Worm (Caenorhabditis elegans) whole organism, young adult: ENCODE measurements around the gene ceh-43.

Experiments used
- B0019.2 ChIP-seq: fragments of 200-800 bp; sonication (Bioruptor generic); conservative IDR thresholded peaks from 2 replicates; pipeline ENCODE4 v1.3.6; 2022; ENCODE audit warnings: missing genetic modification reagents, missing genetic modification characterization, missing compliant biosample characterization
- B0261.1 ChIP-seq: sonication (generic microtip); optimal IDR thresholded peaks from 2 replicates; lab custom pipeline; 2016; ENCODE audit warnings: mild to moderate bottlenecking, missing genetic modification characterization, moderate library complexity, missing compliant biosample characterization
- B0336.3 ChIP-seq: fragments of 200-800 bp; sonication (Bioruptor generic); IDR thresholded peaks from 2 replicates; pipeline ENCODE4 v1.3.6; 2022; ENCODE audit warnings: missing genetic modification characterization, missing compliant biosample characterization
- C17E4.6 ChIP-seq: fragments of 200-800 bp; sonication (Bioruptor generic); IDR thresholded peaks from 2 replicates; pipeline ENCODE4 v1.3.6; 2022; ENCODE audit warnings: missing genetic modification reagents, missing genetic modification characterization, missing compliant biosample characterization
- D2030.7 ChIP-seq: fragments of 200-800 bp; sonication (Bioruptor generic); IDR thresholded peaks from 2 replicates; pipeline ENCODE4 v1.3.6; 2022; ENCODE audit warnings: missing genetic modification reagents, missing genetic modification characterization, missing compliant biosample characterization
- F22D6.2 ChIP-seq: sonication (generic microtip); optimal IDR thresholded peaks from 2 replicates; lab custom pipeline; 2016; ENCODE audit warnings: mild to moderate bottlenecking, missing genetic modification characterization, missing compliant biosample characterization
- F55B11.4 ChIP-seq: sonication (generic microtip); optimal IDR thresholded peaks from 2 replicates; lab custom pipeline; 2016; ENCODE audit warnings: missing compliant biosample characterization, missing genetic modification characterization, borderline replicate concordance; ENCODE audit not compliant: insufficient read depth
- Y53F4B.3 ChIP-seq: fragments of 200-800 bp; sonication (Bioruptor generic); IDR thresholded peaks from 2 replicates; pipeline ENCODE4 v1.3.6; 2022; ENCODE audit warnings: missing genetic modification reagents, missing genetic modification characterization, missing compliant biosample characterization
- Y95B8A.8 ChIP-seq: fragments of 200-800 bp; sonication (Bioruptor generic); IDR thresholded peaks from 2 replicates; pipeline ENCODE4 v1.3.6; 2022; ENCODE audit warnings: missing genetic modification reagents, missing genetic modification characterization, missing compliant biosample characterization
- ZK185.1 ChIP-seq: sonication (generic microtip); optimal IDR thresholded peaks from 2 replicates; lab custom pipeline; 2016; ENCODE audit warnings: mild to moderate bottlenecking, missing genetic modification characterization, missing compliant biosample characterization; ENCODE audit not compliant: poor library complexity, severe bottlenecking
- aptf-2 ChIP-seq: fragments of 200-800 bp; sonication (Bioruptor generic); conservative IDR thresholded peaks from 2 replicates; pipeline ENCODE4 v1.3.6; 2022; ENCODE audit warnings: missing genetic modification reagents, missing genetic modification characterization, missing compliant biosample characterization
- aptf-3 ChIP-seq: fragments of 200-800 bp; sonication (Bioruptor generic); IDR thresholded peaks from 2 replicates; pipeline ENCODE4 v1.3.6; 2022; ENCODE audit warnings: missing genetic modification characterization, missing compliant biosample characterization
- athp-1 ChIP-seq: sonication (generic microtip); optimal IDR thresholded peaks from 2 replicates; lab custom pipeline; 2017; ENCODE audit warnings: mild to moderate bottlenecking, missing genetic modification characterization, missing compliant biosample characterization
- attf-5 ChIP-seq: fragments of 200-800 bp; sonication (Bioruptor generic); optimal IDR thresholded peaks from 2 replicates; lab custom pipeline; 2018; ENCODE audit warnings: mild to moderate bottlenecking, missing genetic modification characterization, missing compliant biosample characterization
- attf-6 ChIP-seq: fragments of 200-800 bp; sonication (Bioruptor generic); IDR thresholded peaks from 2 replicates; pipeline ENCODE4 v1.3.6; 2022; ENCODE audit warnings: missing genetic modification reagents, missing genetic modification characterization, missing compliant biosample characterization
- ceh-58 ChIP-seq: fragments of 200-800 bp; sonication (Bioruptor generic); IDR thresholded peaks from 2 replicates; pipeline ENCODE4 v1.3.6; 2022; ENCODE audit warnings: missing genetic modification characterization, missing compliant biosample characterization
- ceh-91 ChIP-seq: fragments of 200-800 bp; sonication (Bioruptor generic); IDR thresholded peaks from 2 replicates; pipeline ENCODE4 v1.3.6; 2022; ENCODE audit warnings: missing genetic modification reagents, missing genetic modification characterization, missing compliant biosample characterization
- dpff-1 ChIP-seq: sonication (generic microtip); optimal IDR thresholded peaks from 2 replicates; lab custom pipeline; 2017; ENCODE audit warnings: mild to moderate bottlenecking, missing genetic modification characterization, missing compliant biosample characterization
- efl-1 ChIP-seq: fragments of 150-350 bp; optimal IDR thresholded peaks from 2 replicates; lab custom pipeline; 2014; ENCODE audit warnings: missing biosample characterization, missing genetic modification reagents, missing genetic modification characterization
- egl-44 ChIP-seq: fragments of 200-800 bp; sonication (Bioruptor generic); IDR thresholded peaks from 2 replicates; pipeline ENCODE4 v1.3.6; 2022; ENCODE audit warnings: missing genetic modification reagents, missing genetic modification characterization, missing compliant biosample characterization
- egrh-3 ChIP-seq: fragments of 200-800 bp; sonication (Bioruptor generic); IDR thresholded peaks from 2 replicates; pipeline ENCODE4 v1.3.6; 2022; ENCODE audit warnings: missing genetic modification reagents, missing genetic modification characterization, missing compliant biosample characterization
- gei-17 ChIP-seq: fragments of 200-800 bp; sonication (Bioruptor generic); optimal IDR thresholded peaks from 2 replicates; lab custom pipeline; 2018; ENCODE audit warnings: mild to moderate bottlenecking, missing genetic modification characterization, missing compliant biosample characterization
- him-1 ChIP-seq: sonication (generic microtip); optimal IDR thresholded peaks from 2 replicates; lab custom pipeline; 2016; ENCODE audit warnings: missing genotype, missing genetic modification reagents, missing genetic modification characterization, missing compliant biosample characterization
- hsf-1 ChIP-seq: fragments of 200-800 bp; sonication (Bioruptor generic); IDR thresholded peaks from 2 replicates; pipeline ENCODE4 v1.3.6; 2022; ENCODE audit warnings: missing genetic modification reagents, missing genetic modification characterization, missing compliant biosample characterization
- lin-54 ChIP-seq: fragments of 200-800 bp; sonication (Bioruptor generic); optimal IDR thresholded peaks from 2 replicates; lab custom pipeline; 2018; ENCODE audit warnings: mild to moderate bottlenecking, missing genetic modification characterization, missing compliant biosample characterization
- lir-1 ChIP-seq: fragments of 200-800 bp; sonication (Bioruptor generic); conservative IDR thresholded peaks from 2 replicates; pipeline ENCODE4 v1.3.6; 2022; ENCODE audit warnings: missing genetic modification reagents, missing genetic modification characterization, missing compliant biosample characterization
- lsl-1 ChIP-seq: fragments of 200-800 bp; sonication (Bioruptor generic); optimal IDR thresholded peaks from 2 replicates; lab custom pipeline; 2018; ENCODE audit warnings: mild to moderate bottlenecking, missing genetic modification characterization, moderate library complexity, missing compliant biosample characterization
- madf-10 ChIP-seq: sonication (generic microtip); optimal IDR thresholded peaks from 2 replicates; lab custom pipeline; 2016; ENCODE audit warnings: mild to moderate bottlenecking, missing genetic modification characterization, missing compliant biosample characterization
- madf-6 ChIP-seq: fragments of 200-800 bp; sonication (Bioruptor generic); IDR thresholded peaks from 2 replicates; pipeline ENCODE4 v1.3.6; 2022; ENCODE audit warnings: missing genetic modification reagents, missing genetic modification characterization, missing compliant biosample characterization
- madf-8 ChIP-seq: fragments of 200-800 bp; sonication (Bioruptor generic); conservative IDR thresholded peaks from 2 replicates; pipeline ENCODE4 v1.3.6; 2022; ENCODE audit warnings: missing genetic modification reagents, missing genetic modification characterization, missing compliant biosample characterization
- mes-4 ChIP-seq: sonication (generic microtip); optimal IDR thresholded peaks from 2 replicates; lab custom pipeline; 2016; ENCODE audit warnings: missing genotype, missing genetic modification characterization, missing compliant biosample characterization
- nfya-2 ChIP-seq: fragments of 200-800 bp; sonication (Bioruptor generic); IDR thresholded peaks from 2 replicates; pipeline ENCODE4 v1.3.6; 2022; ENCODE audit warnings: missing genetic modification reagents, missing genetic modification characterization, missing compliant biosample characterization
- nhr-80 ChIP-seq: sonication (generic microtip); optimal IDR thresholded peaks from 2 replicates; lab custom pipeline; 2016; ENCODE audit warnings: missing genetic modification characterization, missing compliant biosample characterization
- rec-8 ChIP-seq, 2 experiments: sonication (generic microtip); optimal IDR thresholded peaks; 2 replicates each; lab custom pipeline; 2016; ENCODE audit warnings: mild to moderate bottlenecking in 2 of 2, missing genetic modification characterization in 2 of 2, missing genetic modification reagents in 2 of 2, missing genotype in 2 of 2, missing biosample characterization in 1 of 2, missing compliant biosample characterization in 1 of 2, moderate library complexity in 1 of 2
- sdz-38 ChIP-seq: sonication (generic microtip); optimal IDR thresholded peaks from 2 replicates; lab custom pipeline; 2016; ENCODE audit warnings: missing genotype, missing genetic modification characterization, missing compliant biosample characterization
- snpc-1.3 ChIP-seq: sonication (generic microtip); optimal IDR thresholded peaks from 2 replicates; lab custom pipeline; 2017; ENCODE audit warnings: missing genetic modification characterization, mild to moderate bottlenecking, missing compliant biosample characterization, antibody characterized with exemption, moderate library complexity, missing genotype, missing genetic modification reagents; ENCODE audit not compliant: insufficient read depth
- snpc-3.4 ChIP-seq: sonication (generic microtip); optimal IDR thresholded peaks from 2 replicates; lab custom pipeline; 2017; ENCODE audit warnings: missing genetic modification characterization, mild to moderate bottlenecking, missing compliant biosample characterization, antibody characterized with exemption, moderate library complexity, missing genotype, missing genetic modification reagents
- snpc-4 ChIP-seq, 5 experiments: fragments of 150-350 bp in 1 of 5; sonication (generic microtip) in 4 of 5; optimal IDR thresholded peaks; 2 replicates each; lab custom pipeline; 2014 to 2018; ENCODE audit warnings: missing genetic modification characterization in 5 of 5, missing biosample characterization in 3 of 5, antibody characterized with exemption in 2 of 5, mild to moderate bottlenecking in 2 of 5, missing compliant biosample characterization in 2 of 5, missing genotype in 2 of 5, moderate library complexity in 2 of 5, missing genetic modification reagents in 1 of 5
- tbp1 ChIP-seq: fragments of 200-800 bp; sonication (Bioruptor generic); optimal IDR thresholded peaks from 2 replicates; lab custom pipeline; 2018; ENCODE audit warnings: mild to moderate bottlenecking, missing genetic modification characterization, missing compliant biosample characterization
- tlf-1 ChIP-seq: fragments of 200-800 bp; sonication (Bioruptor generic); optimal IDR thresholded peaks from 2 replicates; lab custom pipeline; 2018; ENCODE audit warnings: mild to moderate bottlenecking, missing genetic modification characterization, missing compliant biosample characterization
- unc-130 ChIP-seq: sonication (generic microtip); optimal IDR thresholded peaks from 2 replicates; lab custom pipeline; 2016; ENCODE audit warnings: missing genetic modification reagents, missing genetic modification characterization, missing compliant biosample characterization
- unc-62 ChIP-seq: fragments of 150-350 bp; optimal IDR thresholded peaks from 2 replicates; lab custom pipeline; 2014; ENCODE audit warnings: missing biosample characterization, missing genetic modification reagents, missing genetic modification characterization
- xnd-1 ChIP-seq: sonication (generic microtip); optimal IDR thresholded peaks from 2 replicates; lab custom pipeline; 2016; ENCODE audit warnings: missing genotype, missing genetic modification reagents, missing genetic modification characterization, missing compliant biosample characterization
- ztf-22 ChIP-seq: fragments of 200-800 bp; sonication (Bioruptor generic); optimal IDR thresholded peaks from 2 replicates; lab custom pipeline; 2018; ENCODE audit warnings: mild to moderate bottlenecking, missing genetic modification characterization, moderate library complexity, missing compliant biosample characterization
- ztf-28 ChIP-seq: fragments of 200-800 bp; sonication (Bioruptor generic); IDR thresholded peaks from 2 replicates; pipeline ENCODE4 v1.3.6; 2022; ENCODE audit warnings: missing genetic modification reagents, missing genetic modification characterization, missing compliant biosample characterization
- ztf-3 ChIP-seq: fragments of 200-800 bp; sonication (Bioruptor generic); optimal IDR thresholded peaks from 2 replicates; lab custom pipeline; 2018; ENCODE audit warnings: mild to moderate bottlenecking, missing genetic modification characterization, missing compliant biosample characterization

The ceh-43 gene

ce11 chrIII:4488892-4489409 is 39.2 kb upstream of the ceh-43 start, which contains the start of gene cpg-1 (continued):
- TF ChIP-seq ztf-22 (GFP tag; lab: Kevin White, UChicago) (no peak), unc-130 (peak; percentile 97), him-1 (peak; percentile 98), attf-6 (GFP tag; lab: Robert Waterston, UW) (peak; percentile 91), gei-17 (no peak), snpc-4 (GFP tag; optimal IDR thresholded peaks at IDR 0.05; lab: Kevin White, UChicago) (peak; percentile 73), snpc-4 (tag; optimal IDR thresholded peaks at IDR 0.05; lab: Kevin White, UChicago) (peak; percentile 62 to 89 (median 80)), madf-6 (GFP tag; lab: Robert Waterston, UW) (peak; percentile 100), C17E4.6 (GFP tag; lab: Robert Waterston, UW) (peak; percentile 98), attf-5 (peak; percentile 14), nfya-2 (GFP tag; lab: Robert Waterston, UW) (0 out of 2 replicates have a peak, but pooled peaks have one; percentile 80), madf-8 (GFP tag; lab: Robert Waterston, UW) (peak; percentile 99), Y53F4B.3 (GFP tag; lab: Robert Waterston, UW) (peak; percentile 80), rec-8 (tag; optimal IDR thresholded peaks at IDR 0.05; lab: Kevin White, UChicago) (peak in 1 of 2 experiments; percentile 88), ZK185.1 (tag; lab: Kevin White, UChicago) (no peak), D2030.7 (GFP tag; lab: Robert Waterston, UW) (peak; percentile 100), mes-4 (peak; percentile 29), aptf-2 (GFP tag; lab: Robert Waterston, UW) (peak; percentile 35; the same call in 1 of the 2 replicates), F22D6.2 (tag; lab: Kevin White, UChicago) (no peak), xnd-1 (tag; lab: Kevin White, UChicago) (peak; percentile 100), tbp1 (GFP tag; lab: Kevin White, UChicago) (peak; percentile 78), unc-62 (GFP tag; lab: Kevin White, UChicago) (no peak), aptf-3 (GFP tag; lab: Robert Waterston, UW) (no peak), F55B11.4 (no peak), madf-10 (no peak), hsf-1 (GFP tag; lab: Robert Waterston, UW) (peak; percentile 95), ceh-58 (GFP tag; lab: Robert Waterston, UW) (no peak), Y95B8A.8 (peak; percentile 98), snpc-1.3 (tag; lab: Kevin White, UChicago) (peak; percentile 97), ceh-91 (GFP tag; lab: Robert Waterston, UW) (peak; percentile 99), efl-1 (peak; percentile 99), B0261.1 (tag; lab: Kevin White, UChicago) (peak; percentile 21), snpc-3.4 (tag; lab: Kevin White, UChicago) (peak; percentile 97), nhr-80 (tag; lab: Kevin White, UChicago) (no peak), dpff-1 (tag; lab: Kevin White, UChicago) (no peak), lir-1 (GFP tag; lab: Robert Waterston, UW) (peak; percentile 93), egrh-3 (GFP tag; lab: Robert Waterston, UW) (no peak), lsl-1 (GFP tag; lab: Kevin White, UChicago) (peak; percentile 100), egl-44 (GFP tag; lab: Robert Waterston, UW) (no peak), ztf-3 (no peak), athp-1 (tag; lab: Kevin White, UChicago) (peak; percentile 97), tlf-1 (GFP tag; lab: Kevin White, UChicago) (peak; percentile 99), sdz-38 (tag; lab: Kevin White, UChicago) (no peak), B0336.3 (GFP tag; lab: Robert Waterston, UW) (peak; percentile 53), B0019.2 (GFP tag; lab: Robert Waterston, UW) (peak; percentile 98), ztf-28 (GFP tag; lab: Robert Waterston, UW) (peak; percentile 98), lin-54 (GFP tag; lab: Kevin White, UChicago) (peak; percentile 97)
